Worm (Caenorhabditis elegans) whole organism, L2 larva: ENCODE data around the gene vps-45.
A peak's percentile ranks its signal among the peaks of the same experiment; 100 is the strongest.

Source experiments
- C34F6.9 ChIP-seq: fragments of 150-350 bp; optimal IDR thresholded peaks from 2 replicates; lab custom pipeline; 2014; ENCODE audit warnings: missing biosample characterization, missing genetic modification characterization
- F13H6.1 ChIP-seq: sonication (generic microtip); optimal IDR thresholded peaks from 2 replicates; lab custom pipeline; 2016; ENCODE audit warnings: missing genetic modification characterization, missing compliant biosample characterization
- R02D3.7 ChIP-seq: fragments of 150-350 bp; optimal IDR thresholded peaks from 2 replicates; lab custom pipeline; 2014; ENCODE audit warnings: missing biosample characterization, missing genetic modification characterization
- Y55F3AM.14 ChIP-seq: fragments of 200-800 bp; sonication (Bioruptor generic); optimal IDR thresholded peaks from 2 replicates; lab custom pipeline; 2018; ENCODE audit warnings: mild to moderate bottlenecking, missing genetic modification characterization, missing compliant biosample characterization
- ZK546.5 ChIP-seq: sonication (generic microtip); optimal IDR thresholded peaks from 2 replicates; lab custom pipeline; 2017; ENCODE audit warnings: missing biosample characterization, missing genetic modification characterization
- alr-1 ChIP-seq: fragments of 150-350 bp; optimal IDR thresholded peaks from 2 replicates; lab custom pipeline; 2014; ENCODE audit warnings: missing biosample characterization, missing genetic modification characterization
- aly-2 ChIP-seq: fragments of 150-350 bp; optimal IDR thresholded peaks from 2 replicates; lab custom pipeline; 2014; ENCODE audit warnings: missing biosample characterization, missing genetic modification characterization
- ama-1 ChIP-seq: fragments of 150-350 bp; optimal IDR thresholded peaks from 2 replicates; lab custom pipeline; 2018; ENCODE audit warnings: inconsistent platforms
- blmp-1 ChIP-seq: sonication (generic microtip); optimal IDR thresholded peaks from 2 replicates; lab custom pipeline; 2017; ENCODE audit warnings: missing genetic modification characterization, mild to moderate bottlenecking, missing compliant biosample characterization, antibody characterized with exemption, moderate library complexity; ENCODE audit not compliant: insufficient read depth
- crh-2 ChIP-seq: sonication (generic microtip); optimal IDR thresholded peaks from 2 replicates; lab custom pipeline; 2017; ENCODE audit warnings: missing biosample characterization, missing genetic modification characterization
- egl-27 ChIP-seq: sonication (generic microtip); optimal IDR thresholded peaks from 3 replicates; lab custom pipeline; 2017; ENCODE audit warnings: missing biosample characterization, missing genetic modification reagents, missing genetic modification characterization
- elt-3 ChIP-seq: sonication (generic microtip); optimal IDR thresholded peaks from 2 replicates; lab custom pipeline; 2017; ENCODE audit warnings: missing biosample characterization, missing genetic modification characterization
- gmeb-1 ChIP-seq: fragments of 150-350 bp; optimal IDR thresholded peaks from 2 replicates; lab custom pipeline; 2014; ENCODE audit warnings: missing biosample characterization, missing genetic modification characterization
- lin-11 ChIP-seq: fragments of 150-350 bp; sonication (generic microtip); optimal IDR thresholded peaks from 2 replicates; lab custom pipeline; 2014; ENCODE audit warnings: missing biosample characterization, missing genetic modification characterization, inconsistent platforms, mixed read lengths
- lin-13 ChIP-seq: fragments of 150-350 bp; optimal IDR thresholded peaks from 2 replicates; lab custom pipeline; 2014; ENCODE audit warnings: missing biosample characterization, missing genetic modification reagents, missing genetic modification characterization
- lin-39 ChIP-seq: fragments of 150-350 bp; optimal IDR thresholded peaks from 2 replicates; lab custom pipeline; 2014; ENCODE audit warnings: missing biosample characterization, missing genetic modification reagents, missing genetic modification characterization
- lsy-2 ChIP-seq, 2 experiments: fragments of 150-350 bp in 1 of 2; sonication (generic microtip) in 1 of 2; optimal IDR thresholded peaks; 2 replicates each; lab custom pipeline; 2014 to 2017; ENCODE audit warnings: missing biosample characterization in 2 of 2, missing genetic modification characterization in 2 of 2
- mbf-1 ChIP-seq: sonication (generic microtip); optimal IDR thresholded peaks from 2 replicates; lab custom pipeline; 2017; ENCODE audit warnings: missing biosample characterization, missing genetic modification characterization
- mdl-1 ChIP-seq, 2 experiments: fragments of 150-350 bp in 1 of 2; sonication (generic microtip) in 1 of 2; optimal IDR thresholded peaks; 2 replicates each; lab custom pipeline; 2017; ENCODE audit warnings: missing biosample characterization in 2 of 2, missing genetic modification characterization in 2 of 2
- nhr-129 ChIP-seq: fragments of 150-350 bp; optimal IDR thresholded peaks from 2 replicates; lab custom pipeline; 2014; ENCODE audit warnings: missing biosample characterization, missing genetic modification characterization
- nhr-21 ChIP-seq: fragments of 150-350 bp; optimal IDR thresholded peaks from 2 replicates; lab custom pipeline; 2014; ENCODE audit warnings: missing biosample characterization, missing genetic modification characterization
- nhr-237 ChIP-seq: fragments of 150-350 bp; optimal IDR thresholded peaks from 2 replicates; lab custom pipeline; 2014; ENCODE audit warnings: missing biosample characterization, missing genetic modification characterization
- nhr-25 ChIP-seq: fragments of 150-350 bp; sonication (generic microtip); optimal IDR thresholded peaks from 3 replicates; lab custom pipeline; 2014; ENCODE audit warnings: missing biosample characterization, missing genetic modification characterization
- nhr-6 ChIP-seq: fragments of 150-350 bp; optimal IDR thresholded peaks from 2 replicates; lab custom pipeline; 2014; ENCODE audit warnings: missing biosample characterization, missing genetic modification characterization
- peb-1 ChIP-seq: fragments of 150-350 bp; optimal IDR thresholded peaks from 2 replicates; lab custom pipeline; 2014; ENCODE audit warnings: missing biosample characterization, missing genetic modification characterization
- sem-4 ChIP-seq: fragments of 150-350 bp; optimal IDR thresholded peaks from 2 replicates; lab custom pipeline; 2014; ENCODE audit warnings: missing biosample characterization, missing genetic modification reagents, missing genetic modification characterization
- skn-1 ChIP-seq: sonication (generic microtip); optimal IDR thresholded peaks from 2 replicates; lab custom pipeline; 2017; ENCODE audit warnings: missing biosample characterization, missing genetic modification characterization
- sma-3 ChIP-seq: sonication (generic microtip); optimal IDR thresholded peaks from 2 replicates; lab custom pipeline; 2016; ENCODE audit warnings: missing genetic modification reagents, missing genetic modification characterization, missing compliant biosample characterization
- sma-9 ChIP-seq, 2 experiments: fragments of 150-350 bp in 1 of 2; sonication (generic microtip) in 1 of 2; optimal IDR thresholded peaks; 2 replicates each; lab custom pipeline; 2014 to 2016; ENCODE audit warnings: missing genetic modification characterization in 2 of 2, mild to moderate bottlenecking in 1 of 2, missing biosample characterization in 1 of 2, missing compliant biosample characterization in 1 of 2, missing genetic modification reagents in 1 of 2, moderate library complexity in 1 of 2
- unc-55 ChIP-seq: fragments of 150-350 bp; sonication (generic microtip); optimal IDR thresholded peaks from 3 replicates; lab custom pipeline; 2014; ENCODE audit warnings: missing biosample characterization, missing genetic modification reagents, missing genetic modification characterization
- ztf-1 ChIP-seq: fragments of 200-800 bp; sonication (Bioruptor generic); conservative IDR thresholded peaks from 2 replicates; pipeline ENCODE4 v1.3.6; 2022; ENCODE audit warnings: missing genetic modification characterization, missing compliant biosample characterization
- ztf-4 ChIP-seq: fragments of 150-350 bp; optimal IDR thresholded peaks from 2 replicates; lab custom pipeline; 2014; ENCODE audit warnings: missing biosample characterization, missing genetic modification characterization

Gene vps-45

DNA sequence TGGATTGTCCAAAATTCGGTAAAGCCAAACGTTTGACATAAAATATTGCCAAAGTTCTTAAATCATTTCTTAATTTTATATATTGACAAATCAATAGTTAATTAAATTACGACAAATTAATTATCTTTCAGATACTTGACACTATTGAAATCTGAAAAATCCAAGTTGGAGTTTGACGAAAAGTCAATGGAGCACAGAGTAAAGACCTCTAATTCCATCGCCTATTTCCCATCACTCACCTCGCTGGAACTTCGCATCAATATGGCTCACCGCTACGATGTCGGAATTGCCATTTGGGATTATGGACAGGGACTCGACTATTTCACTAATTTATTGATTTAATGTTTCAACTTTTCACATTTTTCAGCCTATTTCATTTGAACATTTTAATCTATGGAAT lies 14.5 kb downstream of the vps-45 start:
- no peak for TF ChIP-seq egl-27 (tag; lab: Kevin White, UChicago)
- no peak for TF ChIP-seq blmp-1 (tag; lab: Kevin White, UChicago)
- no peak for TF ChIP-seq ZK546.5
- TF ChIP-seq ama-1 (lab: Kevin White, UChicago) = no peak
- TF ChIP-seq sma-9 (GFP tag; optimal IDR thresholded peaks at IDR 0.05; lab: Kevin White, UChicago) = no peak
- no peak for TF ChIP-seq sma-9 (tag; optimal IDR thresholded peaks at IDR 0.05; lab: Kevin White, UChicago)
- TF ChIP-seq sem-4 (tag; lab: Kevin White, UChicago) = no peak
- no peak for TF ChIP-seq R02D3.7 (tag; lab: Kevin White, UChicago)
- no peak for TF ChIP-seq skn-1 (tag; lab: Kevin White, UChicago)
- TF ChIP-seq alr-1 (tag; lab: Kevin White, UChicago) = no peak

DNA sequence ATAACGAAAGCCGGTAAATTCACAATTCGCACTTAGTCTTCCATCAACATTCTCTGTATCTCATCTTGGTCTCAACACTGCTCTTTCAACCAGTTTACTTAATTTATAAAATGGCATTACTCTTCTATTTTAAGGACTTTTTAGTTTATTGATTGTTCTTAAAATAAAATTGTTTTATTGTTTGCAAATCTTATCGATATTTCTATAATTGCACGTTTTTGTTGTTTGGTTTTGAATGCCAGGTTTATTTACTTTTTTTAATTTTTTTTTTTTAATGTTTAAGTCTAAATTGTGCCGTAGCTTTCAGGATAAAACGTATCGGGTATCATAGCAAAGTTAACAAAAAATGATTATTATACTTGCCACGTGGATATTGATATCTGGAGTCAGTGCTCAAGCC lies 17.1 kb downstream of the vps-45 start, which contains the start of gene chil-10:
Gene chil-10, plus strand, starts transcription at position 301 of the 400 bp plus-strand sequence.
- TF ChIP-seq lin-11 (tag; lab: Kevin White, UChicago) = no peak
- no peak for TF ChIP-seq peb-1 (tag; lab: Kevin White, UChicago)
- no peak for TF ChIP-seq skn-1 (tag; lab: Kevin White, UChicago)
- TF ChIP-seq aly-2 (tag; lab: Kevin White, UChicago) = no peak
- TF ChIP-seq ztf-4 (tag; lab: Kevin White, UChicago) = no peak
- TF ChIP-seq, all 48 proteins: peak for 0

DNA sequence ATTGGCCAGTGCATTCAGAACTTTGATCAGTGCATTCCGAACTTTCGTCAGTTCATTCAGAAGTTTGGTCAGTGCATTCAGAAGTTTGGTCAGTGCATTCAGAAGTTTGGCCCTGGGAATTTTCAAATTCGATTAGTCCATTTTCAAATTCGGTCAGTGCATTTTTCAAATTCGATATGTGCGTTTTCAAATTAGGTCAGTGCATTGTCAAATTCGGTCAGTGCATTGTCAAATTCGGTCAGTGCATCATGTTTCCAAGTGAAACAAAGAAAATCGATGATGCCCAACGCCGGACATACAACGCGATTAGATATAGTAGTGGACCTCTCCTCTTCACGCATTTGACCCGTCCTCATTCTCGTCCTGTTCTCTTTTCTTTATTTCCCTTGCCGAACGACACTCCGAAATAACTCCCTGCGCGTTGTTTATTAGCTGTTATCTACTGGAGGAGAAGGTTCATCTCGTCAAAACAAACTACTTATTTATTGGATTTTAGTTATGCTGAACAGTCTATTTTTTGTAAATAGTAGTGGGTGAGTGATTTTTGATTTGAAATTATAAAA lies 20.1 kb downstream of the vps-45 start, which contains the start of gene apm-3:
Gene apm-3, plus strand, starts transcription at position 477 of the 563 bp plus-strand sequence.
- no peak for TF ChIP-seq R02D3.7 (tag; lab: Kevin White, UChicago)
- TF ChIP-seq lin-13 (GFP tag; lab: Kevin White, UChicago) = peak; percentile 5
- peak; percentile 55 for TF ChIP-seq C34F6.9 (tag; lab: Kevin White, UChicago)
- TF ChIP-seq nhr-25 (tag; lab: Kevin White, UChicago) = no peak
- no peak for TF ChIP-seq nhr-237 (tag; lab: Kevin White, UChicago)
- TF ChIP-seq Y55F3AM.14 (GFP tag; lab: Kevin White, UChicago) = no peak
- no peak for TF ChIP-seq sma-3 (GFP tag; lab: Kevin White, UChicago)
- TF ChIP-seq sma-9 (GFP tag; optimal IDR thresholded peaks at IDR 0.05; lab: Kevin White, UChicago) = peak; percentile 30
- no peak for TF ChIP-seq sma-9 (tag; optimal IDR thresholded peaks at IDR 0.05; lab: Kevin White, UChicago)
- TF ChIP-seq aly-2 (tag; lab: Kevin White, UChicago) = no peak
- TF ChIP-seq skn-1 (tag; lab: Kevin White, UChicago) = no peak
- TF ChIP-seq ztf-4 (tag; lab: Kevin White, UChicago) = no peak
- TF ChIP-seq lsy-2 (tag; optimal IDR thresholded peaks at IDR 0.05; lab: Kevin White, UChicago) = peak in 1 of 2 experiments; percentile 41
- TF ChIP-seq F13H6.1 (tag; lab: Kevin White, UChicago) = no peak
- TF ChIP-seq nhr-129 (tag; lab: Kevin White, UChicago) = peak; percentile 58
- peak; percentile 15 for TF ChIP-seq crh-2 (tag; lab: Kevin White, UChicago)
- TF ChIP-seq unc-55 (GFP tag; lab: Kevin White, UChicago) = peak; percentile 48
- TF ChIP-seq lin-39 (tag; lab: Kevin White, UChicago) = no peak
- TF ChIP-seq egl-27 (tag; lab: Kevin White, UChicago) = no peak

DNA sequence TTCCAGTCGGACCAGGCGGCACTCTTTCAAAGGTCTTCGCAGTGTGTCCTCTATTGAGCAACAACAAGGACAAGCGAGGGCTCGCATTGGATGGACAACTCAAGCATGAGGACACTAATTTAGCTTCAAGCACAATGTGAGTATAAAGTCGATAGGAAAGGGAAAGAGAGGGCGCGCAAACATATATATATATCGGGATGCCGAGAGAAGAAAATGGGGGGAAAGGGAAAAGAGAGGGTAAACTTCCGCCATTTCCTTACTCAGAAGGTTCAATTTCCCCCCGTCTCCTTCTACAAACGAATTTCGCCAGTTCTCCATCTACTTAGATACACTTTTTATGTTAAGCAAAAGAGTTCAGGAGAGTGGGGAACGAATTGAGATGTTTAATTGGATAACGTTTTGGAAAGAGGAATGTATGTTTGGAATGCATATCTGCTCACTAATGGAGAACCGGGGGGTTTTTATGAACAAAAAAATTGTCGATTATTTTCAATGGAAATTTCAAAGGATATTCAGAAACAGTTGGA lies 22.0 kb downstream of the vps-45 start:
- no peak for TF ChIP-seq crh-2 (tag; lab: Kevin White, UChicago)
- no peak for TF ChIP-seq gmeb-1 (tag; lab: Kevin White, UChicago)
- TF ChIP-seq elt-3 = no peak
- no peak for TF ChIP-seq nhr-6 (tag; lab: Kevin White, UChicago)
- no peak for TF ChIP-seq mdl-1 (tag; optimal IDR thresholded peaks at IDR 0.05; lab: Kevin White, UChicago)
- no peak for TF ChIP-seq skn-1 (tag; lab: Kevin White, UChicago)
- peak; percentile 5 for TF ChIP-seq unc-55 (GFP tag; lab: Kevin White, UChicago)
- TF ChIP-seq ztf-1 (GFP tag; lab: Robert Waterston, UW) = no peak
- TF ChIP-seq C34F6.9 (tag; lab: Kevin White, UChicago) = peak; percentile 32
- TF ChIP-seq mbf-1 (tag; lab: Kevin White, UChicago) = no peak
- TF ChIP-seq nhr-25 (tag; lab: Kevin White, UChicago) = no peak
- TF ChIP-seq F13H6.1 (tag; lab: Kevin White, UChicago) = peak; percentile 16
- TF ChIP-seq nhr-21 (tag; lab: Kevin White, UChicago) = no peak
- TF ChIP-seq lsy-2 (tag; optimal IDR thresholded peaks at IDR 0.05; lab: Kevin White, UChicago) = peak in 1 of 2 experiments; percentile 23
- no peak for TF ChIP-seq ZK546.5
- TF ChIP-seq sma-9 (GFP tag; optimal IDR thresholded peaks at IDR 0.05; lab: Kevin White, UChicago) = peak; percentile 19
- TF ChIP-seq sma-9 (tag; optimal IDR thresholded peaks at IDR 0.05; lab: Kevin White, UChicago) = no peak
